Worm (Caenorhabditis elegans) whole organism, young adult: Measurements from ENCODE around the gene C43F9.4.

Experiments used
- B0336.3 ChIP-seq: fragments of 200-800 bp; sonication (Bioruptor generic); IDR thresholded peaks from 2 replicates; pipeline ENCODE4 v1.3.6; 2022; ENCODE audit warnings: missing genetic modification characterization, missing compliant biosample characterization
- Y53G8AR.9 ChIP-seq: fragments of 200-800 bp; sonication (Bioruptor generic); conservative IDR thresholded peaks from 2 replicates; pipeline ENCODE4 v1.3.6; 2022; ENCODE audit warnings: missing genetic modification reagents, missing genetic modification characterization, missing compliant biosample characterization
- lin-26 ChIP-seq: fragments of 200-800 bp; sonication (Bioruptor generic); IDR thresholded peaks from 2 replicates; pipeline ENCODE4 v1.3.6; 2022; ENCODE audit warnings: missing genetic modification reagents, missing genetic modification characterization, missing compliant biosample characterization
- lsy-27 ChIP-seq: sonication (generic microtip); optimal IDR thresholded peaks from 2 replicates; lab custom pipeline; 2017; ENCODE audit warnings: missing genetic modification characterization, mild to moderate bottlenecking, missing compliant biosample characterization, antibody characterized with exemption, missing genotype, borderline replicate concordance; ENCODE audit not compliant: insufficient read depth
- snpc-1.1 ChIP-seq: sonication (generic microtip); optimal IDR thresholded peaks from 2 replicates; lab custom pipeline; 2017; ENCODE audit warnings: missing genetic modification characterization, mild to moderate bottlenecking, missing compliant biosample characterization, antibody characterized with exemption, moderate library complexity, missing genotype, missing genetic modification reagents; ENCODE audit not compliant: insufficient read depth
- snpc-4 ChIP-seq, 5 experiments: fragments of 150-350 bp in 1 of 5; sonication (generic microtip) in 4 of 5; optimal IDR thresholded peaks; 2 replicates each; lab custom pipeline; 2014 to 2018; ENCODE audit warnings: missing genetic modification characterization in 5 of 5, missing biosample characterization in 3 of 5, antibody characterized with exemption in 2 of 5, mild to moderate bottlenecking in 2 of 5, missing compliant biosample characterization in 2 of 5, missing genotype in 2 of 5, moderate library complexity in 2 of 5, missing genetic modification reagents in 1 of 5
- xnd-1 ChIP-seq: sonication (generic microtip); optimal IDR thresholded peaks from 2 replicates; lab custom pipeline; 2016; ENCODE audit warnings: missing genotype, missing genetic modification reagents, missing genetic modification characterization, missing compliant biosample characterization
- ztf-6 ChIP-seq: fragments of 200-800 bp; sonication (Bioruptor generic); IDR thresholded peaks from 2 replicates; pipeline ENCODE4 v1.3.6; 2022; ENCODE audit warnings: missing genetic modification reagents, missing genetic modification characterization, missing compliant biosample characterization

- no peak for TF ChIP-seq B0336.3 (GFP tag; lab: Robert Waterston, UW)
- no peak for TF ChIP-seq xnd-1
- TF ChIP-seq snpc-1.1 = no peak
- TF ChIP-seq ztf-6 (GFP tag; lab: Robert Waterston, UW) = no peak
- no peak for TF ChIP-seq lin-26 (GFP tag; lab: Robert Waterston, UW)
- no peak for TF ChIP-seq snpc-4 (GFP tag; optimal IDR thresholded peaks at IDR 0.05; lab: Kevin White, UChicago)
- TF ChIP-seq snpc-4 (tag; optimal IDR thresholded peaks at IDR 0.05; lab: Kevin White, UChicago) = no peak
- no peak for TF ChIP-seq lsy-27 (tag; lab: Kevin White, UChicago)
- no peak for TF ChIP-seq Y53G8AR.9 (GFP tag; lab: Robert Waterston, UW)
These were observed 21.1 kb downstream of the C43F9.4 start for ce11 chrIV:10567822-10568221.
